Fruit fly (Drosophila melanogaster) whole organism, adult: ENCODE results near the gene CG15629.

ENCODE experiments used
- CG12768 ChIP-seq: fragments of 200-800 bp; sonication (Bioruptor generic); optimal IDR thresholded peaks from 2 replicates; lab custom pipeline; 2017; ENCODE audit warnings: missing biosample characterization, missing genetic modification characterization, mild to moderate bottlenecking, moderate library complexity, missing genetic modification reagents
- CG5204 ChIP-seq: fragments of 200-800 bp; sonication (Bioruptor generic); optimal IDR thresholded peaks from 2 replicates; lab custom pipeline; 2016; ENCODE audit warnings: missing biosample characterization, missing genetic modification characterization
- CG7045 ChIP-seq: fragments of 200-800 bp; sonication (Bioruptor generic); optimal IDR thresholded peaks from 2 replicates; lab custom pipeline; 2017; ENCODE audit warnings: missing biosample characterization, mild to moderate bottlenecking, missing genetic modification characterization
- Crg-1 ChIP-seq: fragments of 200-800 bp; sonication (Bioruptor generic); optimal IDR thresholded peaks from 2 replicates; lab custom pipeline; 2016; ENCODE audit warnings: missing biosample characterization, missing genetic modification characterization
- bab1 ChIP-seq: fragments of 200-800 bp; sonication (Bioruptor generic); optimal IDR thresholded peaks from 3 replicates; lab custom pipeline; 2019; ENCODE audit warnings: missing biosample characterization, mild to moderate bottlenecking, missing genetic modification characterization, moderate library complexity
- kay ChIP-seq: fragments of 200-800 bp; sonication (Bioruptor generic); peaks from one replicate; lab custom pipeline; 2016; ENCODE audit warnings: missing biosample characterization, missing genetic modification characterization, borderline replicate concordance
- pad ChIP-seq: fragments of 200-800 bp; sonication (Bioruptor generic); optimal IDR thresholded peaks from 3 replicates; lab custom pipeline; 2017; ENCODE audit warnings: missing biosample characterization, missing genetic modification characterization, mild to moderate bottlenecking, moderate library complexity, missing genetic modification reagents

- TF ChIP-seq CG7045 (GFP tag; lab: Kevin White, UChicago) (no peak), pad (GFP tag; lab: Kevin White, UChicago) (peak; percentile 33), Crg-1 (GFP tag; lab: Kevin White, UChicago) (peak; percentile 42), kay (GFP tag; lab: Kevin White, UChicago) (peak; percentile 76), bab1 (GFP tag; lab: Kevin White, UChicago) (peak; percentile 81), CG12768 (GFP tag; lab: Kevin White, UChicago) (peak; percentile 47), CG5204 (GFP tag; lab: Kevin White, UChicago) (peak; percentile 11)
These were observed 2.7 kb upstream of the CG15629 start for dm6 chr2L:4810044-4810609.
